Worm (Caenorhabditis elegans): ENCODE data around the gene Y2H9A.4.

- no peak for TF ChIP-seq nhr-12 (tag; optimal IDR thresholded peaks at IDR 0.05)
- TF ChIP-seq elt-3 (tag; optimal IDR thresholded peaks at IDR 0.05), result no peak
Observed at ce11 chrV:13472062-13472461, 26.4 kb downstream of the Y2H9A.4 start.

Data from whole organism, L3 larva.